Worm (Caenorhabditis elegans) whole organism, L4/young adult: ENCODE measurements around the gene F10C2.7.

Experiments
- W03F9.2 ChIP-seq: fragments of 150-350 bp; optimal IDR thresholded peaks from 2 replicates; lab custom pipeline; 2014; ENCODE audit warnings: missing biosample characterization, missing genetic modification characterization
- dao-5 ChIP-seq: sonication (generic microtip); optimal IDR thresholded peaks from 2 replicates; lab custom pipeline; 2016; ENCODE audit warnings: missing genotype, missing genetic modification characterization, moderate library complexity, missing compliant biosample characterization
- him-1 ChIP-seq: sonication (generic microtip); optimal IDR thresholded peaks from 2 replicates; lab custom pipeline; 2016; ENCODE audit warnings: missing genotype, missing genetic modification reagents, missing genetic modification characterization, missing compliant biosample characterization

ce11 chrV:12048445-12048844 is 5.3 kb upstream of the F10C2.7 start, which contains the start of gene dars-2:
- TF ChIP-seq W03F9.2 (tag; lab: Kevin White, UChicago): no peak
- TF ChIP-seq him-1 (tag; lab: Kevin White, UChicago): no peak
- TF ChIP-seq dao-5 (tag; lab: Kevin White, UChicago): no peak
